Worm (Caenorhabditis elegans) whole organism, late embryonic: ENCODE measurements around the gene C17G10.1.

Source experiments
- ama-1 ChIP-seq: fragments of 150-350 bp; optimal IDR thresholded peaks from 2 replicates; lab custom pipeline; 2014
- ceh-22 ChIP-seq: sonication (generic microtip); optimal IDR thresholded peaks from 2 replicates; lab custom pipeline; 2017; ENCODE audit warnings: missing biosample characterization, missing genetic modification characterization
- che-1 ChIP-seq: sonication (generic microtip); optimal IDR thresholded peaks from 2 replicates; lab custom pipeline; 2016; ENCODE audit warnings: mild to moderate bottlenecking, missing genetic modification characterization, missing compliant biosample characterization
- ets-4 ChIP-seq: sonication (generic microtip); optimal IDR thresholded peaks from 2 replicates; lab custom pipeline; 2016; ENCODE audit warnings: missing genetic modification characterization, missing compliant biosample characterization
- hlh-13 ChIP-seq: fragments of 200-800 bp; sonication (Bioruptor generic); optimal IDR thresholded peaks from 2 replicates; lab custom pipeline; 2018; ENCODE audit warnings: mild to moderate bottlenecking, missing genetic modification characterization, missing compliant biosample characterization
- nhr-11 ChIP-seq: fragments of 150-350 bp; optimal IDR thresholded peaks from 2 replicates; lab custom pipeline; 2014; ENCODE audit warnings: missing biosample characterization, missing genetic modification characterization
- pag-3 ChIP-seq: sonication (generic microtip); optimal IDR thresholded peaks from 2 replicates; lab custom pipeline; 2016; ENCODE audit warnings: missing compliant biosample characterization, missing genetic modification characterization, borderline replicate concordance
- pros-1 ChIP-seq: fragments of 150-350 bp; optimal IDR thresholded peaks from 2 replicates; lab custom pipeline; 2014; ENCODE audit warnings: missing biosample characterization, missing genetic modification reagents, missing genetic modification characterization
- rnt-1 ChIP-seq: sonication (generic microtip); optimal IDR thresholded peaks from 2 replicates; lab custom pipeline; 2016; ENCODE audit warnings: missing genetic modification characterization, missing compliant biosample characterization
- sdc-2 ChIP-seq: sonication (generic microtip); optimal IDR thresholded peaks from 2 replicates; lab custom pipeline; 2016; ENCODE audit warnings: missing genotype, missing genetic modification characterization, missing compliant biosample characterization
- sox-2 ChIP-seq: fragments of 200-800 bp; sonication (Bioruptor generic); IDR thresholded peaks from 2 replicates; pipeline ENCODE4 v1.3.6; 2022; ENCODE audit warnings: missing genetic modification reagents, missing genetic modification characterization, missing compliant biosample characterization
- syd-9 ChIP-seq: sonication (generic microtip); optimal IDR thresholded peaks from 2 replicates; lab custom pipeline; 2016; ENCODE audit warnings: mild to moderate bottlenecking, missing genetic modification characterization, moderate library complexity, missing compliant biosample characterization
- unc-86 ChIP-seq: sonication (generic microtip); optimal IDR thresholded peaks from 2 replicates; lab custom pipeline; 2016; ENCODE audit warnings: missing genetic modification characterization, missing compliant biosample characterization

DNA sequence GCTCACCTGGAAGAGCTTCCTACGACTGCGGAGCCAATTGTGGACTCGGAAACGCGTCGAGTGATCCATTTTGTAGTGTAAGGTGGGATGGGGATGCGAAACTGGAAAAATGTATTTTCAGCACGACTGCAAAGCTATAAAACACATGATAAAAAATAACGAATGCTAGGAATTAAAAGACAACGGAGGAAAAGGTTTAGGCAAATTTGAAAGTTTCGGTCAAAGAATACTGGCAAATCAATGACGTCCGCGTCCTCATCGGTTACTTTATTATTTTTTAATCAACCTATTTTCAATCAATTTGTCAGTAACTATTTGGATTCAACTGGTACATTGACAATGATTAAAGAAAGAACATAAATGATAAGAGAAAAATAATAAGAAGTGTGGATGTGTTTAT, 11.4 kb downstream of the C17G10.1 start, which contains the start of gene C17G10.7:
- TF ChIP-seq ama-1 (lab: Kevin White, UChicago) (no peak), che-1 (tag; lab: Kevin White, UChicago) (no peak), pag-3 (tag; lab: Kevin White, UChicago) (no peak), sdc-2 (tag; lab: Kevin White, UChicago) (no peak), hlh-13 (GFP tag; lab: Kevin White, UChicago) (no peak), sox-2 (GFP tag; lab: Robert Waterston, UW) (no peak), unc-86 (no peak), ets-4 (tag; lab: Kevin White, UChicago) (no peak), ceh-22 (tag; lab: Kevin White, UChicago) (no peak), syd-9 (tag; lab: Kevin White, UChicago) (no peak), nhr-11 (no peak), rnt-1 (no peak), pros-1 (tag; lab: Kevin White, UChicago) (no peak)
